Worm (Caenorhabditis elegans) whole organism, young adult: ENCODE results near the gene K09C4.10.

Experiments
- B0035.1 ChIP-seq: sonication (generic microtip); optimal IDR thresholded peaks from 2 replicates; lab custom pipeline; 2016; ENCODE audit warnings: missing genetic modification characterization, mild to moderate bottlenecking, missing compliant biosample characterization, missing genotype, missing genetic modification reagents
- C06A6.2 ChIP-seq: fragments of 200-800 bp; sonication (Bioruptor generic); conservative IDR thresholded peaks from 2 replicates; pipeline ENCODE4 v1.3.6; 2022; ENCODE audit warnings: missing genetic modification characterization, missing compliant biosample characterization
- D2030.7 ChIP-seq: fragments of 200-800 bp; sonication (Bioruptor generic); IDR thresholded peaks from 2 replicates; pipeline ENCODE4 v1.3.6; 2022; ENCODE audit warnings: missing genetic modification reagents, missing genetic modification characterization, missing compliant biosample characterization
- F10E7.11 ChIP-seq: sonication (generic microtip); optimal IDR thresholded peaks from 2 replicates; lab custom pipeline; 2017; ENCODE audit warnings: mild to moderate bottlenecking, missing genetic modification characterization, moderate library complexity, missing compliant biosample characterization
- F33H1.4 ChIP-seq: fragments of 200-800 bp; sonication (Bioruptor generic); IDR thresholded peaks from 2 replicates; pipeline ENCODE4 v1.3.6; 2022; ENCODE audit warnings: missing genetic modification reagents, missing genetic modification characterization, missing compliant biosample characterization
- F52B5.7 ChIP-seq: sonication (generic microtip); optimal IDR thresholded peaks from 2 replicates; lab custom pipeline; 2016; ENCODE audit warnings: mild to moderate bottlenecking, missing genetic modification characterization, missing compliant biosample characterization
- F55B11.4 ChIP-seq: sonication (generic microtip); optimal IDR thresholded peaks from 2 replicates; lab custom pipeline; 2016; ENCODE audit warnings: missing compliant biosample characterization, missing genetic modification characterization, borderline replicate concordance; ENCODE audit not compliant: insufficient read depth
- K11D2.4 ChIP-seq: fragments of 200-800 bp; sonication (Bioruptor generic); IDR thresholded peaks from 2 replicates; pipeline ENCODE4 v1.3.6; 2022; ENCODE audit warnings: missing genetic modification reagents, missing genetic modification characterization, missing compliant biosample characterization
- T07F8.4 ChIP-seq: sonication (generic microtip); optimal IDR thresholded peaks from 2 replicates; lab custom pipeline; 2016; ENCODE audit warnings: mild to moderate bottlenecking, missing genetic modification characterization, moderate library complexity, missing compliant biosample characterization
- Y53G8AR.9 ChIP-seq: fragments of 200-800 bp; sonication (Bioruptor generic); conservative IDR thresholded peaks from 2 replicates; pipeline ENCODE4 v1.3.6; 2022; ENCODE audit warnings: missing genetic modification reagents, missing genetic modification characterization, missing compliant biosample characterization
- Y67H2A.10 ChIP-seq: fragments of 200-800 bp; sonication (Bioruptor generic); conservative IDR thresholded peaks from 2 replicates; pipeline ENCODE4 v1.3.6; 2022; ENCODE audit warnings: missing genetic modification reagents, missing genetic modification characterization, missing compliant biosample characterization
- aptf-3 ChIP-seq: fragments of 200-800 bp; sonication (Bioruptor generic); IDR thresholded peaks from 2 replicates; pipeline ENCODE4 v1.3.6; 2022; ENCODE audit warnings: missing genetic modification characterization, missing compliant biosample characterization
- attf-3 ChIP-seq: fragments of 200-800 bp; sonication (Bioruptor generic); conservative IDR thresholded peaks from 2 replicates; pipeline ENCODE4 v1.3.6; 2022; ENCODE audit warnings: missing genetic modification reagents, missing genetic modification characterization, missing compliant biosample characterization
- attf-5 ChIP-seq: fragments of 200-800 bp; sonication (Bioruptor generic); optimal IDR thresholded peaks from 2 replicates; lab custom pipeline; 2018; ENCODE audit warnings: mild to moderate bottlenecking, missing genetic modification characterization, missing compliant biosample characterization
- attf-6 ChIP-seq: fragments of 200-800 bp; sonication (Bioruptor generic); IDR thresholded peaks from 2 replicates; pipeline ENCODE4 v1.3.6; 2022; ENCODE audit warnings: missing genetic modification reagents, missing genetic modification characterization, missing compliant biosample characterization
- cebp-1 ChIP-seq, 2 experiments: fragments of 200-800 bp in 1 of 2; sonication (Bioruptor generic) in 1 of 2; sonication (generic microtip) in 1 of 2; IDR thresholded peaks in 1 of 2; optimal IDR thresholded peaks in 1 of 2; 2 replicates each; pipeline versions ENCODE4 v1.3.6 to Lab custom; 2017 to 2022; ENCODE audit warnings: missing compliant biosample characterization in 2 of 2, missing genetic modification characterization in 2 of 2, mild to moderate bottlenecking in 1 of 2, missing genetic modification reagents in 1 of 2, moderate library complexity in 1 of 2
- cebp-2 ChIP-seq: fragments of 200-800 bp; sonication (Bioruptor generic); IDR thresholded peaks from 2 replicates; pipeline ENCODE4 v1.3.6; 2022; ENCODE audit warnings: missing genetic modification characterization, missing compliant biosample characterization
- ceh-27 ChIP-seq: fragments of 200-800 bp; sonication (Bioruptor generic); optimal IDR thresholded peaks from 2 replicates; lab custom pipeline; 2018; ENCODE audit warnings: mild to moderate bottlenecking, missing genetic modification characterization, moderate library complexity, missing compliant biosample characterization
- ceh-40 ChIP-seq: fragments of 200-800 bp; sonication (Bioruptor generic); IDR thresholded peaks from 2 replicates; pipeline ENCODE4 v1.3.6; 2022; ENCODE audit warnings: missing genetic modification characterization, missing compliant biosample characterization
- ceh-58 ChIP-seq: fragments of 200-800 bp; sonication (Bioruptor generic); IDR thresholded peaks from 2 replicates; pipeline ENCODE4 v1.3.6; 2022; ENCODE audit warnings: missing genetic modification characterization, missing compliant biosample characterization
- die-1 ChIP-seq: sonication (generic microtip); optimal IDR thresholded peaks from 2 replicates; lab custom pipeline; 2016; ENCODE audit warnings: missing genotype, mild to moderate bottlenecking, missing genetic modification characterization, missing compliant biosample characterization
- dox-1 ChIP-seq: fragments of 200-800 bp; sonication (Bioruptor generic); IDR thresholded peaks from 2 replicates; pipeline ENCODE4 v1.3.6; 2022; ENCODE audit warnings: missing genetic modification reagents, missing genetic modification characterization, missing compliant biosample characterization
- dpl-1 ChIP-seq: fragments of 150-350 bp; optimal IDR thresholded peaks from 2 replicates; lab custom pipeline; 2014; ENCODE audit warnings: missing biosample characterization, missing genetic modification reagents, missing genetic modification characterization
- efl-1 ChIP-seq: fragments of 150-350 bp; optimal IDR thresholded peaks from 2 replicates; lab custom pipeline; 2014; ENCODE audit warnings: missing biosample characterization, missing genetic modification reagents, missing genetic modification characterization
- him-1 ChIP-seq: sonication (generic microtip); optimal IDR thresholded peaks from 2 replicates; lab custom pipeline; 2016; ENCODE audit warnings: missing genotype, missing genetic modification reagents, missing genetic modification characterization, missing compliant biosample characterization
- hmg-1.2 ChIP-seq: fragments of 200-800 bp; sonication (Bioruptor generic); IDR thresholded peaks from 2 replicates; pipeline ENCODE4 v1.3.6; 2022; ENCODE audit warnings: missing genetic modification reagents, missing genetic modification characterization, missing compliant biosample characterization
- hsf-1 ChIP-seq: fragments of 200-800 bp; sonication (Bioruptor generic); IDR thresholded peaks from 2 replicates; pipeline ENCODE4 v1.3.6; 2022; ENCODE audit warnings: missing genetic modification reagents, missing genetic modification characterization, missing compliant biosample characterization
- let-607 ChIP-seq, 2 experiments: fragments of 200-800 bp in 1 of 2; sonication (Bioruptor generic) in 1 of 2; sonication (generic microtip) in 1 of 2; optimal IDR thresholded peaks; 2 replicates each; lab custom pipeline; 2016 to 2018; ENCODE audit warnings: mild to moderate bottlenecking in 2 of 2, missing compliant biosample characterization in 2 of 2, missing genetic modification characterization in 2 of 2, moderate library complexity in 2 of 2, missing genotype in 1 of 2
- lin-35 ChIP-seq, 3 experiments: fragments of 150-350 bp in 2 of 3; sonication (generic microtip) in 1 of 3; optimal IDR thresholded peaks; 2 replicates each; lab custom pipeline; 2014 to 2018; ENCODE audit warnings: missing biosample characterization in 3 of 3, missing genetic modification characterization in 3 of 3, missing genetic modification reagents in 3 of 3
- lin-40 ChIP-seq: sonication (generic microtip); optimal IDR thresholded peaks from 2 replicates; lab custom pipeline; 2016; ENCODE audit warnings: missing genetic modification characterization, mild to moderate bottlenecking, missing compliant biosample characterization, missing genotype, missing genetic modification reagents
- lin-54 ChIP-seq: fragments of 200-800 bp; sonication (Bioruptor generic); optimal IDR thresholded peaks from 2 replicates; lab custom pipeline; 2018; ENCODE audit warnings: mild to moderate bottlenecking, missing genetic modification characterization, missing compliant biosample characterization
- madf-10 ChIP-seq: sonication (generic microtip); optimal IDR thresholded peaks from 2 replicates; lab custom pipeline; 2016; ENCODE audit warnings: mild to moderate bottlenecking, missing genetic modification characterization, missing compliant biosample characterization
- mes-4 ChIP-seq: sonication (generic microtip); optimal IDR thresholded peaks from 2 replicates; lab custom pipeline; 2016; ENCODE audit warnings: missing genotype, missing genetic modification characterization, missing compliant biosample characterization
- nfya-2 ChIP-seq: fragments of 200-800 bp; sonication (Bioruptor generic); IDR thresholded peaks from 2 replicates; pipeline ENCODE4 v1.3.6; 2022; ENCODE audit warnings: missing genetic modification reagents, missing genetic modification characterization, missing compliant biosample characterization
- nfyb-1 ChIP-seq: fragments of 200-800 bp; sonication (Bioruptor generic); IDR thresholded peaks from 2 replicates; pipeline ENCODE4 v1.3.6; 2022; ENCODE audit warnings: missing genetic modification reagents, missing genetic modification characterization, missing compliant biosample characterization
- nhr-27 ChIP-seq: fragments of 200-800 bp; sonication (Bioruptor generic); optimal IDR thresholded peaks from 2 replicates; lab custom pipeline; 2018; ENCODE audit warnings: mild to moderate bottlenecking, missing genetic modification characterization, moderate library complexity, missing compliant biosample characterization
- nhr-80 ChIP-seq: sonication (generic microtip); optimal IDR thresholded peaks from 2 replicates; lab custom pipeline; 2016; ENCODE audit warnings: missing genetic modification characterization, missing compliant biosample characterization
- pbrm-1 ChIP-seq: fragments of 200-800 bp; sonication (Bioruptor generic); IDR thresholded peaks from 2 replicates; pipeline ENCODE4 v1.3.6; 2022; ENCODE audit warnings: missing genetic modification reagents, missing genetic modification characterization, missing compliant biosample characterization
- pha-4 ChIP-seq: fragments of 150-350 bp; sonication (generic microtip); optimal IDR thresholded peaks from 2 replicates; lab custom pipeline; 2014; ENCODE audit warnings: missing biosample characterization, missing genetic modification reagents, missing genetic modification characterization
- rec-8 ChIP-seq, 2 experiments: sonication (generic microtip); optimal IDR thresholded peaks; 2 replicates each; lab custom pipeline; 2016; ENCODE audit warnings: mild to moderate bottlenecking in 2 of 2, missing genetic modification characterization in 2 of 2, missing genetic modification reagents in 2 of 2, missing genotype in 2 of 2, missing biosample characterization in 1 of 2, missing compliant biosample characterization in 1 of 2, moderate library complexity in 1 of 2
- sea-2 ChIP-seq: fragments of 200-800 bp; sonication (Bioruptor generic); IDR thresholded peaks from 2 replicates; pipeline ENCODE4 v1.3.6; 2022; ENCODE audit warnings: missing genetic modification characterization, missing compliant biosample characterization
- somi-1 ChIP-seq: fragments of 200-800 bp; sonication (Bioruptor generic); optimal IDR thresholded peaks from 2 replicates; lab custom pipeline; 2018; ENCODE audit warnings: mild to moderate bottlenecking, missing genetic modification characterization, missing compliant biosample characterization
- tbp1 ChIP-seq: fragments of 200-800 bp; sonication (Bioruptor generic); optimal IDR thresholded peaks from 2 replicates; lab custom pipeline; 2018; ENCODE audit warnings: mild to moderate bottlenecking, missing genetic modification characterization, missing compliant biosample characterization
- zfh-2 ChIP-seq: fragments of 200-800 bp; sonication (Bioruptor generic); conservative IDR thresholded peaks from 2 replicates; pipeline ENCODE4 v1.3.6; 2022; ENCODE audit warnings: missing genetic modification reagents, missing genetic modification characterization, missing compliant biosample characterization
- ztf-18 ChIP-seq: sonication (generic microtip); optimal IDR thresholded peaks from 2 replicates; lab custom pipeline; 2016; ENCODE audit warnings: missing genotype, mild to moderate bottlenecking, missing genetic modification characterization, missing compliant biosample characterization
- ztf-3 ChIP-seq: fragments of 200-800 bp; sonication (Bioruptor generic); optimal IDR thresholded peaks from 2 replicates; lab custom pipeline; 2018; ENCODE audit warnings: mild to moderate bottlenecking, missing genetic modification characterization, missing compliant biosample characterization

The K09C4.10 gene

ce11 chrX:3247768-3248167 lies 32.3 kb downstream of the K09C4.10 start:
- no peak for TF ChIP-seq ztf-18 (tag; lab: Kevin White, UChicago)
- TF ChIP-seq zfh-2 (GFP tag; lab: Robert Waterston, UW): peak; percentile 67
- TF ChIP-seq sea-2: no peak

ce11 chrX:3245812-3246211 lies 34.2 kb downstream of the K09C4.10 start, which contains the start of gene F40F4.7:
Gene F40F4.7, minus strand, starts transcription at chrX:3245933.
- TF ChIP-seq nhr-27 (tag; lab: Kevin White, UChicago): no peak
- TF ChIP-seq lin-54: peak; percentile 3
- no peak for TF ChIP-seq cebp-2 (GFP tag; lab: Robert Waterston, UW)
- TF ChIP-seq efl-1 (GFP tag; lab: Kevin White, UChicago): no peak
- TF ChIP-seq let-607 (tag; optimal IDR thresholded peaks at IDR 0.05; lab: Kevin White, UChicago): no peak
- no peak for TF ChIP-seq die-1
- TF ChIP-seq attf-3: peak; percentile 91
- TF ChIP-seq B0035.1 (tag; lab: Kevin White, UChicago): no peak
- TF ChIP-seq dpl-1 (GFP tag; lab: Kevin White, UChicago): no peak
- 0 out of 2 replicates have a peak, but pooled peaks have one; percentile 39 for TF ChIP-seq Y53G8AR.9 (GFP tag; lab: Robert Waterston, UW)
- TF ChIP-seq F55B11.4 (tag; lab: Kevin White, UChicago): no peak
- no peak for TF ChIP-seq mes-4 (tag; lab: Kevin White, UChicago)
- TF ChIP-seq madf-10: peak; percentile 3
- TF ChIP-seq hsf-1 (GFP tag; lab: Robert Waterston, UW): no peak
- no peak for TF ChIP-seq D2030.7
- no peak for TF ChIP-seq aptf-3
- TF ChIP-seq somi-1 (GFP tag; lab: Kevin White, UChicago): peak; percentile 27
- TF ChIP-seq T07F8.4 (tag; lab: Kevin White, UChicago): no peak
- peak; percentile 3 for TF ChIP-seq tbp1
- TF ChIP-seq Y67H2A.10: no peak
- TF ChIP-seq lin-40 (tag; lab: Kevin White, UChicago): peak; percentile 53
- no peak for TF ChIP-seq zfh-2 (GFP tag; lab: Robert Waterston, UW)
- no peak for TF ChIP-seq cebp-1 (GFP tag; IDR thresholded peaks at IDR 0.05; lab: Robert Waterston, UW)
- TF ChIP-seq cebp-1 (tag; optimal IDR thresholded peaks at IDR 0.05; lab: Kevin White, UChicago): peak; percentile 61
- peak; percentile 32 for TF ChIP-seq ceh-27 (GFP tag; lab: Kevin White, UChicago)
- peak; percentile 60; the same call in 1 of the 2 replicates for TF ChIP-seq nfyb-1 (GFP tag; lab: Robert Waterston, UW)
- TF ChIP-seq ceh-40: no peak
- TF ChIP-seq pha-4 (tag; lab: Kevin White, UChicago): peak; percentile 5
- no peak for TF ChIP-seq attf-6 (GFP tag; lab: Robert Waterston, UW)
- peak; percentile 69 for TF ChIP-seq nhr-80
- no peak for TF ChIP-seq F33H1.4 (GFP tag; lab: Robert Waterston, UW)
- TF ChIP-seq him-1: no peak
- TF ChIP-seq rec-8 (tag; optimal IDR thresholded peaks at IDR 0.05; lab: Kevin White, UChicago): no peak
- TF ChIP-seq ztf-3 (GFP tag; lab: Kevin White, UChicago): no peak
- TF ChIP-seq lin-35 (GFP tag; optimal IDR thresholded peaks at IDR 0.05; lab: Kevin White, UChicago): no peak
- TF ChIP-seq attf-5 (GFP tag; lab: Kevin White, UChicago): peak; percentile 43
- TF ChIP-seq hmg-1.2 (GFP tag; lab: Robert Waterston, UW): 0 out of 2 replicates have a peak, but pooled peaks have one; percentile 7
- TF ChIP-seq nfya-2 (GFP tag; lab: Robert Waterston, UW): no peak
- no peak for TF ChIP-seq K11D2.4 (GFP tag; lab: Robert Waterston, UW)
- TF ChIP-seq F10E7.11 (tag; lab: Kevin White, UChicago): no peak
- no peak for TF ChIP-seq F52B5.7 (tag; lab: Kevin White, UChicago)
- TF ChIP-seq pbrm-1 (GFP tag; lab: Robert Waterston, UW): no peak
- TF ChIP-seq C06A6.2: no peak
- 0 out of 2 replicates have a peak, but pooled peaks have one; percentile 12 for TF ChIP-seq dox-1 (GFP tag; lab: Robert Waterston, UW)
- TF ChIP-seq ceh-58 (GFP tag; lab: Robert Waterston, UW): no peak
